Fruit fly (Drosophila melanogaster): Measurements from ENCODE around the gene Gnpnat.

The Gnpnat gene

dm6 chr3R:29716782-29717317 is 21.2 kb upstream of the Gnpnat start, which contains the start of gene Obp99b (continued):
- peak; percentile 74; the same call in 1 of the 2 replicates for TF ChIP-seq sim (GFP tag; IDR thresholded peaks at IDR 0.05)
- no peak for TF ChIP-seq ato (GFP tag; IDR thresholded peaks at IDR 0.05; ENCODE audit: partially characterized antibody)
- no peak for TF ChIP-seq tll (GFP tag; optimal IDR thresholded peaks at IDR 0.05)
- peak; percentile 71 for TF ChIP-seq Bdp1 (GFP tag; optimal IDR thresholded peaks at IDR 0.05)
- peak; percentile 82 for TF ChIP-seq CG4707 (GFP tag; optimal IDR thresholded peaks at IDR 0.05)
- peak; percentile 76 for TF ChIP-seq PHDP (tag; optimal IDR thresholded peaks at IDR 0.05)
- TF ChIP-seq org-1 (GFP tag; optimal IDR thresholded peaks at IDR 0.05), result peak; percentile 56
- TF ChIP-seq croc (GFP tag; conservative IDR thresholded peaks at IDR 0.05), result peak; percentile 48; the same call in 2 of the 3 replicates
- TF ChIP-seq NfI (GFP tag; optimal IDR thresholded peaks at IDR 0.05), result peak; percentile 91
- peak; percentile 34 for TF ChIP-seq Neu2 (GFP tag; optimal IDR thresholded peaks at IDR 0.05; ENCODE audit: borderline replicate concordance)
- peak; percentile 93 for TF ChIP-seq MTF-1 (GFP tag; optimal IDR thresholded peaks at IDR 0.05; ENCODE audit: borderline replicate concordance)
- TF ChIP-seq CG9215 (GFP tag; IDR thresholded peaks at IDR 0.05), result peak; percentile 49
- TF ChIP-seq CG42726 (GFP tag; IDR thresholded peaks at IDR 0.05; ENCODE audit: partially characterized antibody), result no peak
- peak; percentile 74 for TF ChIP-seq CrebB (tag; optimal IDR thresholded peaks at IDR 0.05)
- no peak for TF ChIP-seq slou (GFP tag; optimal IDR thresholded peaks at IDR 0.05)
- TF ChIP-seq btn (GFP tag; optimal IDR thresholded peaks at IDR 0.05), result peak; percentile 83
- TF ChIP-seq so (GFP tag; IDR thresholded peaks at IDR 0.05), result peak; percentile 57; the same call in 2 of the 3 replicates
- TF ChIP-seq insv (GFP tag; optimal IDR thresholded peaks at IDR 0.05), result peak in 1 of 2 experiments; percentile 43
- peak; percentile 85; the same call in 2 of the 3 replicates for TF ChIP-seq Mrtf (GFP tag; IDR thresholded peaks at IDR 0.05)
- TF ChIP-seq CG12219 (GFP tag; optimal IDR thresholded peaks at IDR 0.05), result peak; percentile 90
- TF ChIP-seq her (GFP tag; optimal IDR thresholded peaks at IDR 0.05), result peak; percentile 76
- peak; percentile 68 for TF ChIP-seq Fer3 (tag; optimal IDR thresholded peaks at IDR 0.05)
- peak; percentile 56 for TF ChIP-seq gem (tag; optimal IDR thresholded peaks at IDR 0.05)
- TF ChIP-seq Dek (tag; optimal IDR thresholded peaks at IDR 0.05), result peak; percentile 6
- TF ChIP-seq CG17802 (tag; optimal IDR thresholded peaks at IDR 0.05), result peak; percentile 82
- TF ChIP-seq Optix (GFP tag; IDR thresholded peaks at IDR 0.05), result peak; percentile 84
- TF ChIP-seq sd (tag; optimal IDR thresholded peaks at IDR 0.05), result peak; percentile 25
- TF ChIP-seq scrt (GFP tag; optimal IDR thresholded peaks at IDR 0.05), result peak; percentile 42
- TF ChIP-seq gfzf (GFP tag; optimal IDR thresholded peaks at IDR 0.05), result no peak
- peak; percentile 80 for TF ChIP-seq HLH3B (GFP tag; IDR thresholded peaks at IDR 0.05)
- peak; percentile 96 for TF ChIP-seq ci (GFP tag; IDR thresholded peaks at IDR 0.05)
- TF ChIP-seq CG9609 (GFP tag; optimal IDR thresholded peaks at IDR 0.05), result peak; percentile 76
- peak; percentile 50 for TF ChIP-seq CoRest (tag; optimal IDR thresholded peaks at IDR 0.05)
- no peak for TF ChIP-seq Sin3A (optimal IDR thresholded peaks at IDR 0.05)
- TF ChIP-seq Atf-2 (GFP tag; optimal IDR thresholded peaks at IDR 0.05), result peak; percentile 77
- TF ChIP-seq NK7.1 (GFP tag; optimal IDR thresholded peaks at IDR 0.05), result peak; percentile 70
- peak; percentile 53 for TF ChIP-seq CG8388 (GFP tag; optimal IDR thresholded peaks at IDR 0.05)
- no peak; the same call in 1 of the 2 replicates for TF ChIP-seq CG32767 (GFP tag; IDR thresholded peaks at IDR 0.05)
- TF ChIP-seq HLHmδ (GFP tag; optimal IDR thresholded peaks at IDR 0.05), result peak; percentile 99
- peak; percentile 39 for TF ChIP-seq Max (GFP tag; optimal IDR thresholded peaks at IDR 0.05)
- TF ChIP-seq CG2678 (tag; optimal IDR thresholded peaks at IDR 0.05), result peak; percentile 55
- peak; percentile 75 for TF ChIP-seq nom (GFP tag; optimal IDR thresholded peaks at IDR 0.05)
- TF ChIP-seq bsh (GFP tag; optimal IDR thresholded peaks at IDR 0.05), result peak; percentile 76 to 78
- no peak for TF ChIP-seq usp (GFP tag; optimal IDR thresholded peaks at IDR 0.05)
- TF ChIP-seq chn (GFP tag; optimal IDR thresholded peaks at IDR 0.05), result peak; percentile 83
- TF ChIP-seq vnd (GFP tag; IDR thresholded peaks at IDR 0.05; ENCODE audit: partially characterized antibody), result no peak
- TF ChIP-seq CG32532 (GFP tag; IDR thresholded peaks at IDR 0.05), result peak; percentile 91
- peak; percentile 76 for TF ChIP-seq CG6689 (GFP tag; IDR thresholded peaks at IDR 0.05)
- peak; percentile 70 for TF ChIP-seq CG2712 (tag; optimal IDR thresholded peaks at IDR 0.05)
